Worm (Caenorhabditis elegans) whole organism, L1 larva: Measurements from ENCODE around the gene R144.11.
A peak's percentile ranks its signal among the peaks of the same experiment; 100 is the strongest.

Experiments used
- C16A3.4 ChIP-seq: fragments of 150-350 bp; optimal IDR thresholded peaks from 2 replicates; lab custom pipeline; 2014; ENCODE audit warnings: missing biosample characterization, missing genetic modification characterization
- C34B4.2 ChIP-seq: sonication (generic microtip); optimal IDR thresholded peaks from 2 replicates; lab custom pipeline; 2017; ENCODE audit warnings: mild to moderate bottlenecking, missing genetic modification characterization, missing compliant biosample characterization
- Y116A8C.19 ChIP-seq: sonication (generic microtip); optimal IDR thresholded peaks from 2 replicates; lab custom pipeline; 2016; ENCODE audit warnings: missing compliant biosample characterization, missing genetic modification characterization, borderline replicate concordance
- aha-1 ChIP-seq: fragments of 150-350 bp; optimal IDR thresholded peaks from 2 replicates; lab custom pipeline; 2014; ENCODE audit warnings: missing biosample characterization, missing genetic modification characterization
- aly-2 ChIP-seq: fragments of 150-350 bp; optimal IDR thresholded peaks from 2 replicates; lab custom pipeline; 2014; ENCODE audit warnings: missing biosample characterization, missing genetic modification characterization
- blmp-1 ChIP-seq: fragments of 150-350 bp; optimal IDR thresholded peaks from 2 replicates; lab custom pipeline; 2014; ENCODE audit warnings: missing biosample characterization, missing genetic modification characterization
- ceh-8 ChIP-seq: fragments of 200-800 bp; sonication (Bioruptor generic); optimal IDR thresholded peaks from 2 replicates; lab custom pipeline; 2018; ENCODE audit warnings: mild to moderate bottlenecking, missing genetic modification characterization, moderate library complexity, missing compliant biosample characterization
- ceh-82 ChIP-seq, 3 experiments: fragments of 150-350 bp in 1 of 3; sonication (generic microtip) in 2 of 3; optimal IDR thresholded peaks; 2 replicates each; lab custom pipeline; 2014 to 2017; ENCODE audit warnings: missing biosample characterization in 3 of 3, missing genetic modification characterization in 3 of 3
- ceh-90 ChIP-seq: sonication (generic microtip); optimal IDR thresholded peaks from 2 replicates; lab custom pipeline; 2016; ENCODE audit warnings: missing genetic modification characterization, missing compliant biosample characterization
- dpl-1 ChIP-seq, 3 experiments: fragments of 150-350 bp in 2 of 3; sonication (generic microtip) in 1 of 3; optimal IDR thresholded peaks; 2 replicates each; lab custom pipeline; 2014 to 2017; ENCODE audit warnings: missing biosample characterization in 3 of 3, missing genetic modification characterization in 3 of 3, missing genetic modification reagents in 3 of 3
- efl-1 ChIP-seq, 4 experiments: fragments of 150-350 bp; optimal IDR thresholded peaks in 3 of 4; peaks in 1 of 4; 1 replicate in 1 of 4; 2 replicates in 3 of 4; lab custom pipeline; 2014; ENCODE audit warnings: missing biosample characterization in 2 of 4, missing genetic modification characterization in 2 of 4, missing genetic modification reagents in 2 of 4
- efl-3 ChIP-seq: fragments of 200-800 bp; sonication (Bioruptor generic); optimal IDR thresholded peaks from 2 replicates; lab custom pipeline; 2018; ENCODE audit warnings: mild to moderate bottlenecking, missing genetic modification characterization, missing compliant biosample characterization
- egl-13 ChIP-seq: sonication (generic microtip); optimal IDR thresholded peaks from 2 replicates; lab custom pipeline; 2016; ENCODE audit warnings: missing genotype, missing genetic modification reagents, missing genetic modification characterization, missing compliant biosample characterization
- egl-27 ChIP-seq, 2 experiments: fragments of 150-350 bp in 1 of 2; sonication (generic microtip); optimal IDR thresholded peaks; 3 replicates each; lab custom pipeline; 2017 to 2018; ENCODE audit warnings: missing biosample characterization in 2 of 2, missing genetic modification characterization in 2 of 2, missing genetic modification reagents in 2 of 2
- elt-2 ChIP-seq: sonication (generic microtip); optimal IDR thresholded peaks from 2 replicates; lab custom pipeline; 2016; ENCODE audit warnings: missing genetic modification characterization, mild to moderate bottlenecking, inconsistent platforms, missing compliant biosample characterization, missing genetic modification reagents
- elt-3 ChIP-seq, 6 experiments: fragments of 150-350 bp in 1 of 6; sonication (generic microtip); optimal IDR thresholded peaks; 2 replicates each; lab custom pipeline; 2017 to 2018; ENCODE audit warnings: missing biosample characterization in 6 of 6, missing genetic modification characterization in 6 of 6, inconsistent platforms in 1 of 6
- ets-5 ChIP-seq: fragments of 200-800 bp; sonication (Bioruptor generic); IDR thresholded peaks from 2 replicates; pipeline ENCODE4 v1.3.6; 2022; ENCODE audit warnings: missing genetic modification characterization, missing compliant biosample characterization
- fos-1 ChIP-seq: fragments of 150-350 bp; optimal IDR thresholded peaks from 2 replicates; lab custom pipeline; 2014; ENCODE audit warnings: missing biosample characterization, missing genetic modification characterization
- grh-1 ChIP-seq: fragments of 200-800 bp; sonication (Bioruptor generic); IDR thresholded peaks from 2 replicates; pipeline ENCODE4 v1.3.6; 2022; ENCODE audit warnings: missing genetic modification reagents, missing genetic modification characterization, missing compliant biosample characterization
- hpl-2 ChIP-seq: fragments of 150-350 bp; optimal IDR thresholded peaks from 2 replicates; lab custom pipeline; 2014; ENCODE audit warnings: missing biosample characterization, missing genetic modification reagents, missing genetic modification characterization
- irx-1 ChIP-seq: sonication (generic microtip); optimal IDR thresholded peaks from 2 replicates; lab custom pipeline; 2016; ENCODE audit warnings: missing genetic modification characterization, missing compliant biosample characterization
- lin-14 ChIP-seq: fragments of 200-800 bp; sonication (Bioruptor generic); optimal IDR thresholded peaks from 2 replicates; lab custom pipeline; 2018; ENCODE audit warnings: mild to moderate bottlenecking, missing genetic modification characterization, moderate library complexity, missing compliant biosample characterization
- lin-35 ChIP-seq, 2 experiments: fragments of 150-350 bp; optimal IDR thresholded peaks; 2 replicates each; lab custom pipeline; 2014; ENCODE audit warnings: missing biosample characterization in 2 of 2, missing genetic modification characterization in 2 of 2, missing genetic modification reagents in 2 of 2
- lsy-2 ChIP-seq, 2 experiments: fragments of 150-350 bp; optimal IDR thresholded peaks; 2 replicates each; lab custom pipeline; 2014; ENCODE audit warnings: missing biosample characterization in 2 of 2, missing genetic modification characterization in 2 of 2
- mdl-1 ChIP-seq, 2 experiments: fragments of 150-350 bp; optimal IDR thresholded peaks; 2 replicates each; lab custom pipeline; 2014 to 2017; ENCODE audit warnings: missing biosample characterization in 2 of 2, missing genetic modification characterization in 2 of 2, inconsistent platforms in 1 of 2
- mef-2 ChIP-seq: fragments of 150-350 bp; optimal IDR thresholded peaks from 2 replicates; lab custom pipeline; 2014; ENCODE audit warnings: missing biosample characterization, missing genetic modification characterization
- mep-1 ChIP-seq: fragments of 150-350 bp; optimal IDR thresholded peaks from 2 replicates; lab custom pipeline; 2014; ENCODE audit warnings: missing biosample characterization, missing genetic modification characterization
- nhr-19 ChIP-seq: fragments of 200-800 bp; sonication (Bioruptor generic); conservative IDR thresholded peaks from 2 replicates; pipeline ENCODE4 v1.3.6; 2022; ENCODE audit warnings: missing genetic modification characterization, missing compliant biosample characterization
- nhr-20 ChIP-seq: sonication (generic microtip); optimal IDR thresholded peaks from 2 replicates; lab custom pipeline; 2016; ENCODE audit warnings: mild to moderate bottlenecking, missing genetic modification characterization, missing compliant biosample characterization
- nhr-28 ChIP-seq: fragments of 150-350 bp; optimal IDR thresholded peaks from 2 replicates; lab custom pipeline; 2014; ENCODE audit warnings: missing biosample characterization, missing genetic modification characterization
- nhr-76 ChIP-seq: sonication (generic microtip); optimal IDR thresholded peaks from 2 replicates; lab custom pipeline; 2017; ENCODE audit warnings: missing biosample characterization, missing genetic modification characterization
- nhr-77 ChIP-seq: fragments of 150-350 bp; optimal IDR thresholded peaks from 2 replicates; lab custom pipeline; 2014; ENCODE audit warnings: missing biosample characterization, missing genetic modification characterization
- nhr-85 ChIP-seq: sonication (generic microtip); peaks from one replicate; lab custom pipeline; 2016; ENCODE audit warnings: missing genetic modification characterization, inconsistent platforms, missing compliant biosample characterization
- pag-3 ChIP-seq: sonication (generic microtip); optimal IDR thresholded peaks from 2 replicates; lab custom pipeline; 2017; ENCODE audit warnings: missing genetic modification characterization, mild to moderate bottlenecking, missing compliant biosample characterization, antibody characterized with exemption, borderline replicate concordance; ENCODE audit not compliant: insufficient read depth
- pqm-1 ChIP-seq: sonication (generic microtip); optimal IDR thresholded peaks from 3 replicates; lab custom pipeline; 2017; ENCODE audit warnings: missing biosample characterization, missing genetic modification characterization
- rnt-1 ChIP-seq: sonication (generic microtip); optimal IDR thresholded peaks from 2 replicates; lab custom pipeline; 2016; ENCODE audit warnings: mild to moderate bottlenecking, missing genetic modification characterization, moderate library complexity, missing compliant biosample characterization
- skn-1 ChIP-seq: fragments of 150-350 bp; optimal IDR thresholded peaks from 2 replicates; lab custom pipeline; 2014; ENCODE audit warnings: missing biosample characterization, missing genetic modification characterization
- snu-23 ChIP-seq: sonication (generic microtip); optimal IDR thresholded peaks from 2 replicates; lab custom pipeline; 2016; ENCODE audit warnings: missing genetic modification characterization, missing compliant biosample characterization
- sox-4 ChIP-seq: sonication (generic microtip); optimal IDR thresholded peaks from 2 replicates; lab custom pipeline; 2016; ENCODE audit warnings: missing genetic modification characterization, missing compliant biosample characterization
- unc-86 ChIP-seq: sonication (generic microtip); optimal IDR thresholded peaks from 2 replicates; lab custom pipeline; 2016; ENCODE audit warnings: missing genetic modification characterization, missing compliant biosample characterization
- zag-1 ChIP-seq: fragments of 150-350 bp; optimal IDR thresholded peaks from 2 replicates; lab custom pipeline; 2014; ENCODE audit warnings: missing biosample characterization, missing genetic modification characterization
- zip-4 ChIP-seq: fragments of 200-800 bp; sonication (Bioruptor generic); optimal IDR thresholded peaks from 2 replicates; lab custom pipeline; 2018; ENCODE audit warnings: mild to moderate bottlenecking, missing genetic modification characterization, moderate library complexity, missing compliant biosample characterization
- ztf-11 ChIP-seq, 2 experiments: sonication (generic microtip); optimal IDR thresholded peaks; 2 replicates each; lab custom pipeline; 2016 to 2017; ENCODE audit warnings: missing genetic modification characterization in 2 of 2, missing biosample characterization in 1 of 2, missing compliant biosample characterization in 1 of 2

Gene R144.11

ce11 chrIII:5004621-5005020 is 4.0 kb downstream of the R144.11 start, which contains the start of gene R144.6:
TSS of gene R144.6 (minus strand) at chrIII:5004721.
- TF ChIP-seq irx-1 (no peak), fos-1 (no peak), efl-1 (optimal IDR thresholded peaks at IDR 0.05; lab: Kevin White, UChicago) (no peak), efl-1 (GFP tag; optimal IDR thresholded peaks at IDR 0.05 in 1 of 2; lab: Kevin White, UChicago) (peak in 1 of 2 experiments; percentile 9), nhr-28 (no peak)
- TF ChIP-seq, all 84 proteins: peak for 1

- TF ChIP-seq hpl-2 (GFP tag; lab: Kevin White, UChicago) (no peak), ceh-90 (tag; lab: Kevin White, UChicago) (no peak), sox-4 (tag; lab: Kevin White, UChicago) (no peak), zag-1 (tag; lab: Kevin White, UChicago) (no peak), mdl-1 (tag; optimal IDR thresholded peaks at IDR 0.05; lab: Kevin White, UChicago) (no peak), zip-4 (no peak), unc-86 (no peak), ztf-11 (tag; optimal IDR thresholded peaks at IDR 0.05; lab: Kevin White, UChicago) (no peak), nhr-20 (no peak), egl-13 (tag; lab: Kevin White, UChicago) (no peak), pqm-1 (no peak), Y116A8C.19 (no peak), ceh-8 (GFP tag; lab: Kevin White, UChicago) (no peak), nhr-76 (tag; lab: Kevin White, UChicago) (no peak)
Observed at ce11 chrIII:5002231-5002630, 6.4 kb downstream of the R144.11 start, which contains the start of gene R144.10. TSS of gene R144.10 (minus strand) at chrIII:5002331.

- TF ChIP-seq mdl-1 (tag; optimal IDR thresholded peaks at IDR 0.05; lab: Kevin White, UChicago), result no peak
- no peak for TF ChIP-seq hpl-2 (GFP tag; lab: Kevin White, UChicago)
- TF ChIP-seq blmp-1 (tag; lab: Kevin White, UChicago), result no peak
- no peak for TF ChIP-seq aly-2 (tag; lab: Kevin White, UChicago)
- TF ChIP-seq dpl-1 (GFP tag; optimal IDR thresholded peaks at IDR 0.05; lab: Kevin White, UChicago), result peak in 1 of 3 experiments; percentile 14
- no peak for TF ChIP-seq nhr-77 (tag; lab: Kevin White, UChicago)
- no peak for TF ChIP-seq skn-1
- TF ChIP-seq rnt-1 (tag; lab: Kevin White, UChicago), result peak; percentile 27
- TF ChIP-seq lin-35 (GFP tag; optimal IDR thresholded peaks at IDR 0.05; lab: Kevin White, UChicago), result peak in 1 of 2 experiments; percentile 2
- TF ChIP-seq grh-1 (GFP tag; lab: Robert Waterston, UW), result no peak
- TF ChIP-seq ceh-90 (tag; lab: Kevin White, UChicago), result peak; percentile 23
- TF ChIP-seq efl-1 (optimal IDR thresholded peaks at IDR 0.05; lab: Kevin White, UChicago), result no peak
- peak; percentile 39 to 58 for TF ChIP-seq efl-1 (GFP tag; optimal IDR thresholded peaks at IDR 0.05 in 1 of 2; lab: Kevin White, UChicago)
- no peak for TF ChIP-seq elt-2 (tag; lab: Kevin White, UChicago)
- no peak for TF ChIP-seq nhr-28
- no peak for TF ChIP-seq ceh-82 (tag; optimal IDR thresholded peaks at IDR 0.05; lab: Kevin White, UChicago)
- TF ChIP-seq C16A3.4 (tag; lab: Kevin White, UChicago), result no peak
- peak in 1 of 2 experiments; percentile 28 for TF ChIP-seq lsy-2 (tag; optimal IDR thresholded peaks at IDR 0.05; lab: Kevin White, UChicago)
- TF ChIP-seq ets-5 (GFP tag; lab: Robert Waterston, UW), result no peak
Observed at ce11 chrIII:4998956-4999425, 9.6 kb downstream of the R144.11 start, which contains the start of gene smcr-8. TSS of gene smcr-8 (plus strand) at chrIII:4999375.

- no peak for TF ChIP-seq C34B4.2 (tag; lab: Kevin White, UChicago)
- TF ChIP-seq C16A3.4 (tag; lab: Kevin White, UChicago), result peak; percentile 35
- TF ChIP-seq lin-14 (GFP tag; lab: Kevin White, UChicago), result peak; percentile 67
- TF ChIP-seq pag-3 (tag; lab: Kevin White, UChicago), result no peak
- TF ChIP-seq elt-3 (tag; optimal IDR thresholded peaks at IDR 0.05; lab: Kevin White, UChicago), result peak in 2 of 6 experiments; percentile 67 to 73
- no peak for TF ChIP-seq egl-27 (tag; optimal IDR thresholded peaks at IDR 0.05; lab: Kevin White, UChicago)
- TF ChIP-seq nhr-20, result peak; percentile 44
- TF ChIP-seq lsy-2 (tag; optimal IDR thresholded peaks at IDR 0.05; lab: Kevin White, UChicago), result peak; percentile 7 to 47
- no peak for TF ChIP-seq fos-1
- peak; percentile 94 for TF ChIP-seq blmp-1 (tag; lab: Kevin White, UChicago)
- TF ChIP-seq ceh-8 (GFP tag; lab: Kevin White, UChicago), result no peak
- no peak for TF ChIP-seq aha-1 (tag; lab: Kevin White, UChicago)
- TF ChIP-seq snu-23 (GFP tag; lab: Kevin White, UChicago), result peak; percentile 55
- TF ChIP-seq pqm-1, result no peak
- TF ChIP-seq mep-1 (tag; lab: Kevin White, UChicago), result peak; percentile 59
- 0 out of 2 replicates have a peak, but pooled peaks have one; percentile 5 for TF ChIP-seq nhr-19 (GFP tag; lab: Robert Waterston, UW)
- no peak for TF ChIP-seq mef-2 (tag; lab: Kevin White, UChicago)
- peak; percentile 93 for TF ChIP-seq nhr-85 (tag; lab: Kevin White, UChicago)
- TF ChIP-seq efl-3, result no peak
Observed at ce11 chrIII:4998111-4998859, 10.3 kb downstream of the R144.11 start, which contains the start of gene tmem-131. TSS of gene tmem-131 (minus strand) at chrIII:4998161.
